Worm (Caenorhabditis elegans) whole organism, mixed stage, embryonic: Measurements from ENCODE around the gene R102.6.

Experiments
- M03D4.4 ChIP-seq: sonication (generic microtip); optimal IDR thresholded peaks from 2 replicates; lab custom pipeline; 2017; ENCODE audit warnings: mild to moderate bottlenecking, missing genetic modification characterization, missing compliant biosample characterization
- bed-3 ChIP-seq: fragments of 200-800 bp; sonication (Bioruptor generic); optimal IDR thresholded peaks from 3 replicates; lab custom pipeline; 2018; ENCODE audit warnings: mild to moderate bottlenecking, missing genetic modification characterization, moderate library complexity, missing compliant biosample characterization
- blmp-1 ChIP-seq: fragments of 150-350 bp; optimal IDR thresholded peaks from 2 replicates; lab custom pipeline; 2014; ENCODE audit warnings: missing biosample characterization, missing genetic modification characterization
- ceh-43 ChIP-seq: fragments of 200-800 bp; sonication (Bioruptor generic); optimal IDR thresholded peaks from 2 replicates; lab custom pipeline; 2018; ENCODE audit warnings: mild to moderate bottlenecking, missing genetic modification characterization, moderate library complexity, missing compliant biosample characterization
- ces-1 ChIP-seq: fragments of 150-350 bp; optimal IDR thresholded peaks from 2 replicates; lab custom pipeline; 2014; ENCODE audit warnings: missing biosample characterization, missing genetic modification reagents, missing genetic modification characterization
- drap-1 ChIP-seq: fragments of 200-800 bp; sonication (Bioruptor generic); optimal IDR thresholded peaks from 3 replicates; lab custom pipeline; 2018; ENCODE audit warnings: mild to moderate bottlenecking, missing genetic modification characterization, missing compliant biosample characterization
- elt-1 ChIP-seq: sonication (generic microtip); optimal IDR thresholded peaks from 2 replicates; lab custom pipeline; 2017; ENCODE audit warnings: missing genetic modification characterization, mild to moderate bottlenecking, missing compliant biosample characterization, antibody characterized with exemption, moderate library complexity, borderline replicate concordance; ENCODE audit not compliant: insufficient read depth
- elt-3 ChIP-seq: fragments of 150-350 bp; optimal IDR thresholded peaks from 2 replicates; lab custom pipeline; 2014; ENCODE audit warnings: missing biosample characterization, missing genetic modification characterization
- ham-2 ChIP-seq: fragments of 200-800 bp; sonication (Bioruptor generic); optimal IDR thresholded peaks from 2 replicates; lab custom pipeline; 2018; ENCODE audit warnings: mild to moderate bottlenecking, missing genetic modification characterization, missing compliant biosample characterization
- hlh-1 ChIP-seq: fragments of 150-350 bp; optimal IDR thresholded peaks from 2 replicates; lab custom pipeline; 2014; ENCODE audit warnings: missing biosample characterization, missing genetic modification reagents, missing genetic modification characterization
- lin-32 ChIP-seq: fragments of 200-800 bp; sonication (Bioruptor generic); optimal IDR thresholded peaks from 2 replicates; lab custom pipeline; 2018; ENCODE audit warnings: mild to moderate bottlenecking, missing genetic modification characterization, missing compliant biosample characterization
- lsy-2 ChIP-seq: fragments of 150-350 bp; optimal IDR thresholded peaks from 2 replicates; lab custom pipeline; 2014; ENCODE audit warnings: missing biosample characterization, missing genetic modification characterization
- mep-1 ChIP-seq: fragments of 150-350 bp; optimal IDR thresholded peaks from 2 replicates; lab custom pipeline; 2017; ENCODE audit warnings: missing biosample characterization, missing genetic modification reagents, missing genetic modification characterization, inconsistent platforms
- mls-2 ChIP-seq: sonication (generic microtip); optimal IDR thresholded peaks from 2 replicates; lab custom pipeline; 2016; ENCODE audit warnings: mild to moderate bottlenecking, missing genetic modification characterization, moderate library complexity, missing compliant biosample characterization
- nhr-12 ChIP-seq: fragments of 150-350 bp; optimal IDR thresholded peaks from 2 replicates; lab custom pipeline; 2014; ENCODE audit warnings: missing biosample characterization, missing genetic modification characterization
- nhr-2 ChIP-seq: fragments of 150-350 bp; optimal IDR thresholded peaks from 2 replicates; lab custom pipeline; 2014; ENCODE audit warnings: missing biosample characterization, missing genetic modification characterization
- nhr-237 ChIP-seq: fragments of 150-350 bp; optimal IDR thresholded peaks from 2 replicates; lab custom pipeline; 2014; ENCODE audit warnings: missing biosample characterization, missing genetic modification characterization
- nhr-76 ChIP-seq: sonication (generic microtip); optimal IDR thresholded peaks from 2 replicates; lab custom pipeline; 2017; ENCODE audit warnings: missing biosample characterization, missing genetic modification characterization
- pha-4 ChIP-seq: fragments of 150-350 bp; optimal IDR thresholded peaks from 2 replicates; lab custom pipeline; 2018; ENCODE audit warnings: missing biosample characterization, missing genetic modification reagents, missing genetic modification characterization
- sem-2 ChIP-seq: fragments of 200-800 bp; sonication (Bioruptor generic); optimal IDR thresholded peaks from 2 replicates; lab custom pipeline; 2018; ENCODE audit warnings: mild to moderate bottlenecking, missing genetic modification characterization, missing compliant biosample characterization
- snpc-4 ChIP-seq: fragments of 150-350 bp; optimal IDR thresholded peaks from 2 replicates; lab custom pipeline; 2014; ENCODE audit warnings: missing biosample characterization, missing genetic modification characterization
- sptf-1 ChIP-seq: sonication (generic microtip); optimal IDR thresholded peaks from 2 replicates; lab custom pipeline; 2017; ENCODE audit warnings: mild to moderate bottlenecking, missing genetic modification characterization, moderate library complexity, missing compliant biosample characterization
- tbx-8 ChIP-seq: fragments of 200-800 bp; sonication (Bioruptor generic); optimal IDR thresholded peaks from 2 replicates; lab custom pipeline; 2018; ENCODE audit warnings: mild to moderate bottlenecking, missing genetic modification characterization, moderate library complexity, missing compliant biosample characterization
- unc-120 ChIP-seq: sonication (generic microtip); optimal IDR thresholded peaks from 2 replicates; lab custom pipeline; 2017; ENCODE audit warnings: missing genetic modification characterization, missing compliant biosample characterization; ENCODE audit not compliant: poor library complexity, severe bottlenecking
- unc-39 ChIP-seq: fragments of 150-350 bp; optimal IDR thresholded peaks from 2 replicates; lab custom pipeline; 2014; ENCODE audit warnings: missing biosample characterization, missing genetic modification characterization
- unc-62 ChIP-seq: fragments of 150-350 bp; optimal IDR thresholded peaks from 2 replicates; lab custom pipeline; 2014; ENCODE audit warnings: missing biosample characterization, missing genetic modification reagents, missing genetic modification characterization
- zip-8 ChIP-seq: fragments of 150-350 bp; optimal IDR thresholded peaks from 2 replicates; lab custom pipeline; 2014; ENCODE audit warnings: missing biosample characterization, missing genetic modification characterization
- ztf-11 ChIP-seq: fragments of 150-350 bp; optimal IDR thresholded peaks from 2 replicates; lab custom pipeline; 2014; ENCODE audit warnings: missing biosample characterization, missing genetic modification characterization

Gene R102.6

ce11 chrIV:10705176-10705575 is 814 bp downstream of the R102.6 start, which contains the start of gene R102.10:
R102.10 (plus strand) TSS chrIV:10705476.
- TF ChIP-seq lin-32 (no peak), nhr-76 (tag; lab: Kevin White, UChicago) (no peak), nhr-237 (tag; lab: Kevin White, UChicago) (no peak), zip-8 (tag; lab: Kevin White, UChicago) (no peak), M03D4.4 (tag; lab: Kevin White, UChicago) (no peak), ham-2 (GFP tag; lab: Kevin White, UChicago) (no peak), sptf-1 (no peak), sem-2 (GFP tag; lab: Kevin White, UChicago) (no peak)

DNA sequence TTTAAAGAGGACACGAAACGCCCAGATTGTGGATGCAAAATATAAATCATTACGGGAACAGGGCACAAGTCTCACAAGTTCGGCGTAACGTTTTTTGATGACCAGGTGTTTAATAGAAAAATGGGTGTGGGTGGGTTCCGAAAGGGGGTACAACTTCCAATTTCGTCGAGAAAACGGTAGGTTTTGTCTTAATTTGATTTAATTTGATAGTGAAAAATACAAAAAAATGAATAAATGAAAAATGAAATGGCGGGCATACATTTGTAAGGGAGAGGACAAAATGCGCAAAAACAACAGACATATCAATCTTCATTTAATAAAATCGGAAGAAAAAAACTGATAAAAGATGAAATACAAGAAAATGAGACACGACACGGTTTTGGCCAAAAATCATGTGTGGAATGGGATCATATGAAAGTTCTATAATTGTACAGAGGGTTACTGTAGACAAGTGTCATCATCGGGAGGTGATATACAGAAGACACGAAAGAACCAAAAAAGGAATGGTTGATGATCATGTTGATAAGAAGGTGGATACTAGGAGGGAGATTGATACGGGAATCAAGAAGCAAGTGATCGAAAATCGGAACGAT is 4.0 kb downstream of the R102.6 start:
- TF ChIP-seq elt-1 (tag; lab: Kevin White, UChicago) (no peak), ceh-43 (no peak), blmp-1 (tag; lab: Kevin White, UChicago) (no peak), ztf-11 (no peak), elt-3 (tag; lab: Kevin White, UChicago) (no peak), lsy-2 (tag; lab: Kevin White, UChicago) (no peak), zip-8 (tag; lab: Kevin White, UChicago) (no peak), bed-3 (GFP tag; lab: Kevin White, UChicago) (no peak), nhr-12 (no peak), sem-2 (GFP tag; lab: Kevin White, UChicago) (no peak), mls-2 (tag; lab: Kevin White, UChicago) (no peak)

DNA sequence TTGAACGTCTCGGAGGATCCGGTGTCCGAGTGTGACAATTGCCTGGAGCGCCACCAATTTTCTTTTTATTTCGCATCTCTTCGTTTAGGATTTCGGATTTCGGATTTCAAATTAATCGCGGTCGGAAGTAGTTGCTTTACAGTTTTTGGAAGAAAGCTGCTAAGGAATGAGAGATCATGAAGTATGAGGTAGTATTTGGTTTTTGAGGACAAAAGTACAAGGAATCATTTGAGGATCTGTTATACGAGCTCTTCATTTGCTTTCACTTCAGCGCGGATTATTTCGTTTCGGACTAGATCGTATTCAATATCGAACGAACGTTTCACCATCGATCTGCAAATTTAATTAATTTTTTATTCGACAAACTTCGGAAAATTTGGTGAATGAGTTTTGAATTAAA is 6.3 kb downstream of the R102.6 start, which contains the start of gene R102.11:
Gene R102.11 (minus strand): TSS at position 101 of the 400 bp plus-strand sequence.
- TF ChIP-seq drap-1 (GFP tag; lab: Kevin White, UChicago): no peak
- no peak for TF ChIP-seq mls-2 (tag; lab: Kevin White, UChicago)
- no peak for TF ChIP-seq nhr-76 (tag; lab: Kevin White, UChicago)
- TF ChIP-seq M03D4.4 (tag; lab: Kevin White, UChicago): no peak
- no peak for TF ChIP-seq ces-1 (GFP tag; lab: Kevin White, UChicago)
- no peak for TF ChIP-seq unc-120 (tag; lab: Kevin White, UChicago)
- TF ChIP-seq elt-3 (tag; lab: Kevin White, UChicago): no peak
- no peak for TF ChIP-seq pha-4

DNA sequence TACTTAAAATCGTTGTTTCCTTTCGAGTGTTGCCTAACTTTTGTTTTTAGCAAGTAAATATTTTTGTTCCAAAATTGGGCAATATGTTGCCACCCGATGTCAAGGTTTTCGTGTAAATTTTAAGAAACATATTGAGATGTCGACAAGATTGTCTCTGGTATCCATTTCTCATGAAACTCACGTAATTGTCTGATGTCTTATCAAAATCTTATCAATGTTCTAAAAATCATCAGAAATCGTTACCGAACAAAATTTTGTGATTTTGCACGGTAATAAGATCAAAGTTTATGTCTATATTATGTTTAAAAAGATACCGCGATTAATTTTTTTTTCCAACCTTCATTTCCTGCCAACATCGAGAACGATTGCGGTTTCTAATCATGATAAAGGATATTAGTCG is 7.0 kb downstream of the R102.6 start:
- no peak for TF ChIP-seq M03D4.4 (tag; lab: Kevin White, UChicago)
- no peak for TF ChIP-seq ces-1 (GFP tag; lab: Kevin White, UChicago)
- TF ChIP-seq ceh-43: no peak
- TF ChIP-seq mls-2 (tag; lab: Kevin White, UChicago): no peak
- no peak for TF ChIP-seq blmp-1 (tag; lab: Kevin White, UChicago)
- no peak for TF ChIP-seq unc-39 (tag; lab: Kevin White, UChicago)
- TF ChIP-seq lin-32: no peak
- TF ChIP-seq tbx-8 (GFP tag; lab: Kevin White, UChicago): no peak
- no peak for TF ChIP-seq hlh-1 (tag; lab: Kevin White, UChicago)
- TF ChIP-seq nhr-76 (tag; lab: Kevin White, UChicago): no peak
- TF ChIP-seq mep-1 (tag; lab: Kevin White, UChicago): no peak
- no peak for TF ChIP-seq unc-120 (tag; lab: Kevin White, UChicago)
- no peak for TF ChIP-seq nhr-12

DNA sequence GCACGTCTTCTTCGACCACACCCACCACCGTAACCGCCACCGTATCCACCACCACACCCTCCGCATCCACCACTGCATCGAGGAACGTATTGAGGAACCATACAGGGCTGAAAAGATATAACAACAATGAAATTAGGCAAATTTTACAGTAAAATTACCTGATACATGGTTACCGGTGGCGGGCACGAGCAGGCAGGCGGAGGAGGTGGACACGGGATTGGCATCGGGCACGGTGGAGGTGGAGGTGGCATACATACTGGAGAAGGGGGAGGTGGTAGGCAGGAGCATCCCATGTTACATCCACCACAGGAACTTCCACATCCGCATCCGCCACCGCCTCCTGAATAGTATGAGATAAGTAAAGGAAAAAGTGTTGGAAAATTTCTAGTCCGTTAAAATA is 7.5 kb downstream of the R102.6 start:
- TF ChIP-seq ces-1 (GFP tag; lab: Kevin White, UChicago) (no peak), nhr-12 (no peak), snpc-4 (tag; lab: Kevin White, UChicago) (no peak), sptf-1 (no peak), ham-2 (GFP tag; lab: Kevin White, UChicago) (no peak), lsy-2 (tag; lab: Kevin White, UChicago) (no peak), unc-62 (no peak), tbx-8 (GFP tag; lab: Kevin White, UChicago) (no peak), nhr-2 (tag; lab: Kevin White, UChicago) (no peak), unc-120 (tag; lab: Kevin White, UChicago) (no peak)
